Worm (Caenorhabditis elegans): ENCODE measurements around the gene ZK1098.11.

DNA sequence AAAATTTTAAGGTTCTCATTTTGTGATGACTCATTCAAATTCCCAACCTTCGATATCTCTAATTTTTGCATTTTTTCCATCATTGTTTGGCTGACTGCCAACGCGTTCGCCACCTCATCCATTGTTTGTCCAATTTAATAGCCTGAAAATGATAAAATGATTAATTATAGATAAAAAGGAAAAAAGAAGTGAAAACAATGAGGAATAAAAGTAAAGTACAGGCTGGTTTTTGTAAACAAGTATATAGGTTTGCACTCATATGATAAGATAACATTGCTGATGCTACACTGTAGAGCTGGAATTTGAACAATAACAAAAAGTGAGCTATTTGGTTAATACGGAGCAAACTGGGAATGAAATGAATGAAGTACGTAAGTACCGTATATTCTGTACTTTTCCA is 25.8 kb downstream of the ZK1098.11 start, which contains the start of gene C48B4.3:
- TF ChIP-seq him-1 (tag; optimal IDR thresholded peaks at IDR 0.05) (no peak), W03F9.2 (tag; optimal IDR thresholded peaks at IDR 0.05) (no peak)
